Worm (Caenorhabditis elegans): ENCODE data around the gene str-13.

DNA sequence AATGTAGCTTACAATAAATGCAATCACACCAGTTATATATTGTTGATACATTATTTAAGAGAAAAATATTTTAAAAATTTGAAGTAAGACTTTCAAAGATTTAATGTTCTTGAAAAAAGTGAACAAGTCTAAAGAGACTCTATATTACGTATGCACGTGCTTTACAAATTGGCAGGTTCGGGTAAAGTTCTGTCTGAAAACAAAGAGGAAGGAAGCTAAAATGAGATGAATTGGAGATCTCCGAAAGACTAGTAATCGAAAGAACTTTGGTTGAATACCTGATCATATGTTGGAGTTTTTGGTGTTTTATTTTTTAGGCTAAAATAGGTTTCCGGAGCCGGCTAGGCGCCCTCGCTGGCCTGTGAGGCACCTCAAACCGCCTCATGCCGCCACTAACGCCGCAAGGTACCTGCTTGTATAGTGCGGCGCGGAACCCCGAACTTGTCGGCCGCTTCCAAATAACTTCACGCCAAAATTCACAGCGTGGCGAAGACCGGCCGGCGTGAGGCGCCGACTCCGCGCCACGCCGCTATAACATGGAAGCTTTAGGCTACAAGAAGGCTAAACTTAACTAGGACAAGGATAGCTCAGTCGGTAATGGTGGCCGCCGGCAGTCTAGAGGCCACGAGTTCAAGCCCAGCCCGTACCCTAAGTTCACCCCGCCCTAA is 30.4 kb upstream of the str-13 start, which contains the start of gene srx-28:
- TF ChIP-seq him-1 (tag; optimal IDR thresholded peaks at IDR 0.05) = no peak
- no peak for TF ChIP-seq dao-5 (tag; optimal IDR thresholded peaks at IDR 0.05)
- TF ChIP-seq W03F9.2 (tag; optimal IDR thresholded peaks at IDR 0.05) = no peak

All from whole organism, L4/young adult.